Worm (Caenorhabditis elegans) whole organism, L2 larva: ENCODE data around the gene W02H5.19.
"Not testable (repeated sequence)": the region's sequence is repeated elsewhere in the genome, so short reads cannot be mapped to it uniquely, and the experiment has no call there.

Source experiments
- C34F6.9 ChIP-seq: fragments of 150-350 bp; optimal IDR thresholded peaks from 2 replicates; lab custom pipeline; 2014; ENCODE audit warnings: missing biosample characterization, missing genetic modification characterization
- F13H6.1 ChIP-seq: sonication (generic microtip); optimal IDR thresholded peaks from 2 replicates; lab custom pipeline; 2016; ENCODE audit warnings: missing genetic modification characterization, missing compliant biosample characterization
- R02D3.7 ChIP-seq: fragments of 150-350 bp; optimal IDR thresholded peaks from 2 replicates; lab custom pipeline; 2014; ENCODE audit warnings: missing biosample characterization, missing genetic modification characterization
- ZK546.5 ChIP-seq: sonication (generic microtip); optimal IDR thresholded peaks from 2 replicates; lab custom pipeline; 2017; ENCODE audit warnings: missing biosample characterization, missing genetic modification characterization
- alr-1 ChIP-seq: fragments of 150-350 bp; optimal IDR thresholded peaks from 2 replicates; lab custom pipeline; 2014; ENCODE audit warnings: missing biosample characterization, missing genetic modification characterization
- aly-2 ChIP-seq: fragments of 150-350 bp; optimal IDR thresholded peaks from 2 replicates; lab custom pipeline; 2014; ENCODE audit warnings: missing biosample characterization, missing genetic modification characterization
- ama-1 ChIP-seq: fragments of 150-350 bp; optimal IDR thresholded peaks from 2 replicates; lab custom pipeline; 2018; ENCODE audit warnings: inconsistent platforms
- blmp-1 ChIP-seq: sonication (generic microtip); optimal IDR thresholded peaks from 2 replicates; lab custom pipeline; 2017; ENCODE audit warnings: missing genetic modification characterization, mild to moderate bottlenecking, missing compliant biosample characterization, antibody characterized with exemption, moderate library complexity; ENCODE audit not compliant: insufficient read depth
- ceh-16 ChIP-seq: fragments of 150-350 bp; optimal IDR thresholded peaks from 2 replicates; lab custom pipeline; 2014; ENCODE audit warnings: missing biosample characterization, missing genetic modification characterization
- ceh-82 ChIP-seq: fragments of 150-350 bp; optimal IDR thresholded peaks from 2 replicates; lab custom pipeline; 2014; ENCODE audit warnings: missing biosample characterization, missing genetic modification characterization
- crh-2 ChIP-seq: sonication (generic microtip); optimal IDR thresholded peaks from 2 replicates; lab custom pipeline; 2017; ENCODE audit warnings: missing biosample characterization, missing genetic modification characterization
- dmd-4 ChIP-seq: sonication (generic microtip); optimal IDR thresholded peaks from 2 replicates; lab custom pipeline; 2017; ENCODE audit warnings: missing biosample characterization, missing genetic modification characterization
- egl-27 ChIP-seq: sonication (generic microtip); optimal IDR thresholded peaks from 3 replicates; lab custom pipeline; 2017; ENCODE audit warnings: missing biosample characterization, missing genetic modification reagents, missing genetic modification characterization
- elt-1 ChIP-seq: fragments of 150-350 bp; optimal IDR thresholded peaks from 2 replicates; lab custom pipeline; 2014; ENCODE audit warnings: missing biosample characterization, missing genetic modification characterization
- elt-3 ChIP-seq: sonication (generic microtip); optimal IDR thresholded peaks from 2 replicates; lab custom pipeline; 2017; ENCODE audit warnings: missing biosample characterization, missing genetic modification characterization
- fos-1 ChIP-seq: fragments of 150-350 bp; optimal IDR thresholded peaks from 2 replicates; lab custom pipeline; 2014; ENCODE audit warnings: missing biosample characterization, missing genetic modification characterization
- gmeb-1 ChIP-seq: fragments of 150-350 bp; optimal IDR thresholded peaks from 2 replicates; lab custom pipeline; 2014; ENCODE audit warnings: missing biosample characterization, missing genetic modification characterization
- lin-11 ChIP-seq: fragments of 150-350 bp; sonication (generic microtip); optimal IDR thresholded peaks from 2 replicates; lab custom pipeline; 2014; ENCODE audit warnings: missing biosample characterization, missing genetic modification characterization, inconsistent platforms, mixed read lengths
- lin-39 ChIP-seq: fragments of 150-350 bp; optimal IDR thresholded peaks from 2 replicates; lab custom pipeline; 2014; ENCODE audit warnings: missing biosample characterization, missing genetic modification reagents, missing genetic modification characterization
- lsy-2 ChIP-seq, 2 experiments: fragments of 150-350 bp in 1 of 2; sonication (generic microtip) in 1 of 2; optimal IDR thresholded peaks; 2 replicates each; lab custom pipeline; 2014 to 2017; ENCODE audit warnings: missing biosample characterization in 2 of 2, missing genetic modification characterization in 2 of 2
- mab-5 ChIP-seq: fragments of 150-350 bp; optimal IDR thresholded peaks from 2 replicates; lab custom pipeline; 2014; ENCODE audit warnings: missing biosample characterization, missing genetic modification characterization
- mbf-1 ChIP-seq: sonication (generic microtip); optimal IDR thresholded peaks from 2 replicates; lab custom pipeline; 2017; ENCODE audit warnings: missing biosample characterization, missing genetic modification characterization
- nhr-10 ChIP-seq: sonication (generic microtip); optimal IDR thresholded peaks from 2 replicates; lab custom pipeline; 2017; ENCODE audit warnings: missing biosample characterization, missing genetic modification characterization
- nhr-11 ChIP-seq: fragments of 150-350 bp; optimal IDR thresholded peaks from 2 replicates; lab custom pipeline; 2014; ENCODE audit warnings: missing biosample characterization, missing genetic modification characterization
- nhr-129 ChIP-seq: fragments of 150-350 bp; optimal IDR thresholded peaks from 2 replicates; lab custom pipeline; 2014; ENCODE audit warnings: missing biosample characterization, missing genetic modification characterization
- nhr-21 ChIP-seq: fragments of 150-350 bp; optimal IDR thresholded peaks from 2 replicates; lab custom pipeline; 2014; ENCODE audit warnings: missing biosample characterization, missing genetic modification characterization
- nhr-25 ChIP-seq: fragments of 150-350 bp; sonication (generic microtip); optimal IDR thresholded peaks from 3 replicates; lab custom pipeline; 2014; ENCODE audit warnings: missing biosample characterization, missing genetic modification characterization
- nhr-6 ChIP-seq: fragments of 150-350 bp; optimal IDR thresholded peaks from 2 replicates; lab custom pipeline; 2014; ENCODE audit warnings: missing biosample characterization, missing genetic modification characterization
- nhr-77 ChIP-seq: fragments of 150-350 bp; optimal IDR thresholded peaks from 2 replicates; lab custom pipeline; 2014; ENCODE audit warnings: missing biosample characterization, missing genetic modification characterization
- peb-1 ChIP-seq: fragments of 150-350 bp; optimal IDR thresholded peaks from 2 replicates; lab custom pipeline; 2014; ENCODE audit warnings: missing biosample characterization, missing genetic modification characterization
- sem-4 ChIP-seq: fragments of 150-350 bp; optimal IDR thresholded peaks from 2 replicates; lab custom pipeline; 2014; ENCODE audit warnings: missing biosample characterization, missing genetic modification reagents, missing genetic modification characterization
- skn-1 ChIP-seq: sonication (generic microtip); optimal IDR thresholded peaks from 2 replicates; lab custom pipeline; 2017; ENCODE audit warnings: missing biosample characterization, missing genetic modification characterization
- sma-3 ChIP-seq: sonication (generic microtip); optimal IDR thresholded peaks from 2 replicates; lab custom pipeline; 2016; ENCODE audit warnings: missing genetic modification reagents, missing genetic modification characterization, missing compliant biosample characterization
- sma-9 ChIP-seq, 2 experiments: fragments of 150-350 bp in 1 of 2; sonication (generic microtip) in 1 of 2; optimal IDR thresholded peaks; 2 replicates each; lab custom pipeline; 2014 to 2016; ENCODE audit warnings: missing genetic modification characterization in 2 of 2, mild to moderate bottlenecking in 1 of 2, missing biosample characterization in 1 of 2, missing compliant biosample characterization in 1 of 2, missing genetic modification reagents in 1 of 2, moderate library complexity in 1 of 2
- snpc-4 ChIP-seq: fragments of 150-350 bp; optimal IDR thresholded peaks from 2 replicates; lab custom pipeline; 2014; ENCODE audit warnings: missing biosample characterization, missing genetic modification characterization
- unc-39 ChIP-seq: fragments of 150-350 bp; optimal IDR thresholded peaks from 2 replicates; lab custom pipeline; 2014; ENCODE audit warnings: missing biosample characterization, missing genetic modification characterization
- unc-55 ChIP-seq: fragments of 150-350 bp; sonication (generic microtip); optimal IDR thresholded peaks from 3 replicates; lab custom pipeline; 2014; ENCODE audit warnings: missing biosample characterization, missing genetic modification reagents, missing genetic modification characterization
- unc-62 ChIP-seq: fragments of 150-350 bp; optimal IDR thresholded peaks from 2 replicates; lab custom pipeline; 2014; ENCODE audit warnings: missing biosample characterization, missing genetic modification reagents, missing genetic modification characterization
- zag-1 ChIP-seq: fragments of 150-350 bp; optimal IDR thresholded peaks from 2 replicates; lab custom pipeline; 2014; ENCODE audit warnings: missing biosample characterization, missing genetic modification characterization
- ztf-1 ChIP-seq: fragments of 200-800 bp; sonication (Bioruptor generic); conservative IDR thresholded peaks from 2 replicates; pipeline ENCODE4 v1.3.6; 2022; ENCODE audit warnings: missing genetic modification characterization, missing compliant biosample characterization
- ztf-11 ChIP-seq: sonication (generic microtip); optimal IDR thresholded peaks from 2 replicates; lab custom pipeline; 2017; ENCODE audit warnings: missing biosample characterization, missing genetic modification characterization
- ztf-4 ChIP-seq: fragments of 150-350 bp; optimal IDR thresholded peaks from 2 replicates; lab custom pipeline; 2014; ENCODE audit warnings: missing biosample characterization, missing genetic modification characterization

The W02H5.19 gene

ce11 chrV:2589834-2590233 is 48.9 kb upstream of the W02H5.19 start:
- TF ChIP-seq ZK546.5 (no peak), R02D3.7 (tag; lab: Kevin White, UChicago) (no peak), zag-1 (tag; lab: Kevin White, UChicago) (no peak), peb-1 (tag; lab: Kevin White, UChicago) (no peak), ztf-1 (GFP tag; lab: Robert Waterston, UW) (no peak), ceh-82 (tag; lab: Kevin White, UChicago) (no peak), lin-11 (no peak), aly-2 (tag; lab: Kevin White, UChicago) (no peak), nhr-129 (tag; lab: Kevin White, UChicago) (no peak)
- TF ChIP-seq, all 48 proteins: peak for 0

- TF ChIP-seq C34F6.9 (tag; lab: Kevin White, UChicago) (no peak), gmeb-1 (peak; percentile 6), lsy-2 (tag; optimal IDR thresholded peaks at IDR 0.05; lab: Kevin White, UChicago) (no peak), alr-1 (tag; lab: Kevin White, UChicago) (no peak), dmd-4 (tag; lab: Kevin White, UChicago) (no peak), unc-55 (no peak), ceh-16 (tag; lab: Kevin White, UChicago) (no peak), fos-1 (tag; lab: Kevin White, UChicago) (peak; percentile 53), nhr-129 (tag; lab: Kevin White, UChicago) (no peak), ama-1 (lab: Kevin White, UChicago) (no peak)
- TF ChIP-seq, all 48 proteins: peak for 2
Measured at ce11 chrV:2592173-2592676, 46.5 kb upstream of the W02H5.19 start, which contains the start of gene irg-3. TSS of gene irg-3 (plus strand) at chrV:2592591.

- TF ChIP-seq fos-1 (tag; lab: Kevin White, UChicago) (no peak), sma-3 (GFP tag; lab: Kevin White, UChicago) (no peak), R02D3.7 (tag; lab: Kevin White, UChicago) (no peak), lin-39 (tag; lab: Kevin White, UChicago) (no peak), mbf-1 (no peak), peb-1 (tag; lab: Kevin White, UChicago) (no peak), ama-1 (lab: Kevin White, UChicago) (no peak), unc-39 (no peak), snpc-4 (no peak), elt-1 (tag; lab: Kevin White, UChicago) (no peak), egl-27 (tag; lab: Kevin White, UChicago) (no peak), elt-3 (tag; lab: Kevin White, UChicago) (no peak), mab-5 (tag; lab: Kevin White, UChicago) (no peak), sem-4 (no peak), nhr-6 (no peak)
Measured at ce11 chrV:2595720-2596119, 43.0 kb upstream of the W02H5.19 start.

- not testable (repeated sequence) for TF ChIP-seq gmeb-1; aly-2 (tag; lab: Kevin White, UChicago); lsy-2 (tag; optimal IDR thresholded peaks at IDR 0.05; lab: Kevin White, UChicago)
Measured at ce11 chrV:2598830-2599229, 39.9 kb upstream of the W02H5.19 start, which contains the start of gene F53E10.5. TSS of gene F53E10.5 (minus strand) at chrV:2598930.

- TF ChIP-seq ztf-11 (tag; lab: Kevin White, UChicago) (no peak), elt-1 (tag; lab: Kevin White, UChicago) (no peak), sma-9 (GFP tag; optimal IDR thresholded peaks at IDR 0.05; lab: Kevin White, UChicago) (peak; percentile 89), sma-9 (tag; optimal IDR thresholded peaks at IDR 0.05; lab: Kevin White, UChicago) (no peak), crh-2 (tag; lab: Kevin White, UChicago) (peak; percentile 78), unc-62 (no peak), lin-11 (peak; percentile 57), zag-1 (tag; lab: Kevin White, UChicago) (peak; percentile 30), nhr-21 (tag; lab: Kevin White, UChicago) (peak; percentile 56), unc-39 (no peak), blmp-1 (tag; lab: Kevin White, UChicago) (no peak), nhr-10 (tag; lab: Kevin White, UChicago) (no peak), nhr-129 (tag; lab: Kevin White, UChicago) (peak; percentile 81), mbf-1 (no peak), ztf-4 (tag; lab: Kevin White, UChicago) (peak; percentile 28), ztf-1 (GFP tag; lab: Robert Waterston, UW) (no peak), sma-3 (GFP tag; lab: Kevin White, UChicago) (peak; percentile 66), mab-5 (tag; lab: Kevin White, UChicago) (peak; percentile 33), alr-1 (tag; lab: Kevin White, UChicago) (no peak), dmd-4 (tag; lab: Kevin White, UChicago) (no peak), nhr-25 (tag; lab: Kevin White, UChicago) (no peak), C34F6.9 (tag; lab: Kevin White, UChicago) (peak; percentile 69), unc-55 (peak; percentile 85), F13H6.1 (tag; lab: Kevin White, UChicago) (peak; percentile 88), nhr-6 (peak; percentile 24), skn-1 (tag; lab: Kevin White, UChicago) (no peak), elt-3 (tag; lab: Kevin White, UChicago) (no peak), fos-1 (tag; lab: Kevin White, UChicago) (peak; percentile 29), nhr-77 (tag; lab: Kevin White, UChicago) (no peak), egl-27 (tag; lab: Kevin White, UChicago) (no peak), nhr-11 (tag; lab: Kevin White, UChicago) (no peak)
Measured at ce11 chrV:2600543-2600942, 38.1 kb upstream of the W02H5.19 start.
